Fruit fly (Drosophila melanogaster) whole organism, embryonic: ENCODE results near the gene beag.

Experiments used
- Antp ChIP-seq: fragments of 200-800 bp; sonication (Bioruptor generic); optimal IDR thresholded peaks from 3 replicates; lab custom pipeline; 2016; ENCODE audit warnings: missing biosample characterization, missing genetic modification characterization
- Bgb ChIP-seq: fragments of 200-800 bp; sonication (Bioruptor generic); IDR thresholded peaks from 2 replicates; pipeline ENCODE4 v1.3.6; 2022; ENCODE audit warnings: missing biosample characterization, missing genetic modification characterization; ENCODE audit not compliant: partially characterized antibody
- CG10147 ChIP-seq: fragments of 200-800 bp; sonication (Bioruptor generic); optimal IDR thresholded peaks from 2 replicates; lab custom pipeline; 2019; ENCODE audit warnings: missing biosample characterization, mild to moderate bottlenecking, missing genetic modification characterization, moderate library complexity
- CG11093 ChIP-seq: fragments of 200-800 bp; sonication (Bioruptor generic); IDR thresholded peaks from 3 replicates; pipeline ENCODE4 v1.3.6; 2022; ENCODE audit warnings: missing biosample characterization, missing genetic modification characterization
- CG14441 ChIP-seq: fragments of 200-800 bp; sonication (Bioruptor generic); IDR thresholded peaks from 2 replicates; pipeline ENCODE4 v1.3.6; 2022; ENCODE audit warnings: missing biosample characterization, missing genetic modification characterization
- CG15269 ChIP-seq: fragments of 200-800 bp; sonication (Bioruptor generic); optimal IDR thresholded peaks from 2 replicates; lab custom pipeline; 2018; ENCODE audit warnings: missing biosample characterization, mild to moderate bottlenecking, missing genetic modification characterization, moderate library complexity
- CG1529 ChIP-seq: fragments of 200-800 bp; sonication (Bioruptor generic); optimal IDR thresholded peaks from 3 replicates; lab custom pipeline; 2018; ENCODE audit warnings: missing biosample characterization, missing genetic modification characterization
- CG18619 ChIP-seq: fragments of 200-800 bp; sonication (Bioruptor generic); optimal IDR thresholded peaks from 3 replicates; lab custom pipeline; 2017; ENCODE audit warnings: missing biosample characterization, mild to moderate bottlenecking, missing genetic modification characterization
- CG2129 ChIP-seq: fragments of 200-800 bp; sonication (Bioruptor generic); IDR thresholded peaks from 2 replicates; pipeline ENCODE4 v1.3.6; 2022; ENCODE audit warnings: missing biosample characterization, missing genetic modification characterization; ENCODE audit not compliant: partially characterized antibody
- CG33213 ChIP-seq: fragments of 200-800 bp; sonication (Bioruptor generic); optimal IDR thresholded peaks from 3 replicates; lab custom pipeline; 2016; ENCODE audit warnings: missing biosample characterization, missing genetic modification characterization
- CG3838 ChIP-seq: fragments of 200-800 bp; sonication (Bioruptor generic); optimal IDR thresholded peaks from 3 replicates; lab custom pipeline; 2016; ENCODE audit warnings: missing biosample characterization, missing genetic modification characterization
- CG3847 ChIP-seq: fragments of 200-800 bp; sonication (Bioruptor generic); IDR thresholded peaks from 2 replicates; pipeline ENCODE4 v1.3.6; 2022; ENCODE audit warnings: missing biosample characterization, missing genetic modification characterization
- CG4854 ChIP-seq: fragments of 200-800 bp; sonication (Bioruptor generic); optimal IDR thresholded peaks from 2 replicates; lab custom pipeline; 2016; ENCODE audit warnings: missing biosample characterization, missing genetic modification characterization, inconsistent platforms
- CG6254 ChIP-seq: fragments of 200-800 bp; sonication (Bioruptor generic); optimal IDR thresholded peaks from 3 replicates; lab custom pipeline; 2017; ENCODE audit warnings: mild to moderate bottlenecking, missing biosample characterization, missing genetic modification reagents, missing genetic modification characterization
- CG6654 ChIP-seq: fragments of 200-800 bp; sonication (Bioruptor generic); optimal IDR thresholded peaks from 2 replicates; lab custom pipeline; 2017; ENCODE audit warnings: missing biosample characterization, mild to moderate bottlenecking, missing genetic modification characterization
- CG6683 ChIP-seq: fragments of 200-800 bp; sonication (Bioruptor generic); optimal IDR thresholded peaks from 2 replicates; lab custom pipeline; 2017; ENCODE audit warnings: missing biosample characterization, mild to moderate bottlenecking, missing genetic modification characterization, missing genetic modification reagents
- CG7556 ChIP-seq: fragments of 200-800 bp; sonication (Bioruptor generic); optimal IDR thresholded peaks from 2 replicates; lab custom pipeline; 2017; ENCODE audit warnings: missing biosample characterization, mild to moderate bottlenecking, missing genetic modification characterization
- CG9437 ChIP-seq: fragments of 200-800 bp; sonication (Bioruptor generic); optimal IDR thresholded peaks from 2 replicates; lab custom pipeline; 2018; ENCODE audit warnings: missing biosample characterization, mild to moderate bottlenecking, missing genetic modification characterization
- CHES-1-like ChIP-seq: fragments of 200-800 bp; sonication (Bioruptor generic); optimal IDR thresholded peaks from 2 replicates; lab custom pipeline; 2016; ENCODE audit warnings: missing biosample characterization, missing genetic modification characterization
- Camta ChIP-seq: fragments of 200-800 bp; sonication (Bioruptor generic); optimal IDR thresholded peaks from 2 replicates; lab custom pipeline; 2016; ENCODE audit warnings: missing biosample characterization, missing genetic modification characterization
- CkIIα-i1 ChIP-seq: fragments of 200-800 bp; sonication (Bioruptor generic); IDR thresholded peaks from 2 replicates; pipeline ENCODE4 v1.3.6; 2022; ENCODE audit warnings: missing biosample characterization, missing genetic modification characterization
- Dbx ChIP-seq: fragments of 200-800 bp; sonication (Bioruptor generic); IDR thresholded peaks from 3 replicates; pipeline ENCODE4 v1.3.6; 2022; ENCODE audit warnings: missing biosample characterization, missing genetic modification characterization
- Dp ChIP-seq: fragments of 200-800 bp; sonication (Bioruptor generic); optimal IDR thresholded peaks from 2 replicates; lab custom pipeline; 2018; ENCODE audit warnings: missing biosample characterization, mild to moderate bottlenecking, missing genetic modification characterization, moderate library complexity
- HHEX ChIP-seq: fragments of 200-800 bp; sonication (Bioruptor generic); optimal IDR thresholded peaks from 3 replicates; lab custom pipeline; 2017; ENCODE audit warnings: missing biosample characterization, mild to moderate bottlenecking, missing genetic modification characterization, missing genetic modification reagents
- HLH4C ChIP-seq: fragments of 200-800 bp; sonication (Bioruptor generic); IDR thresholded peaks from 3 replicates; pipeline ENCODE4 v1.3.6; 2022; ENCODE audit warnings: missing biosample characterization, missing genetic modification characterization; ENCODE audit not compliant: partially characterized antibody
- Kr ChIP-seq: fragments of 200-800 bp; sonication (Bioruptor generic); optimal IDR thresholded peaks from 2 replicates; lab custom pipeline; 2017; ENCODE audit warnings: missing biosample characterization, mild to moderate bottlenecking, missing genetic modification characterization
- Mes4 ChIP-seq: fragments of 200-800 bp; sonication (Bioruptor generic); optimal IDR thresholded peaks from 2 replicates; lab custom pipeline; 2016; ENCODE audit warnings: missing biosample characterization, missing genetic modification characterization
- Myb ChIP-seq: fragments of 200-800 bp; sonication (Bioruptor generic); optimal IDR thresholded peaks from 2 replicates; lab custom pipeline; 2016; ENCODE audit warnings: missing biosample characterization, missing genetic modification characterization
- NFAT ChIP-seq: fragments of 200-800 bp; sonication (Bioruptor generic); IDR thresholded peaks from 2 replicates; pipeline ENCODE4 v1.3.6; 2022; ENCODE audit warnings: missing biosample characterization, missing genetic modification characterization
- NK7.1 ChIP-seq: fragments of 200-800 bp; sonication (Bioruptor generic); optimal IDR thresholded peaks from 3 replicates; lab custom pipeline; 2016; ENCODE audit warnings: missing biosample characterization, missing genetic modification characterization
- Oli ChIP-seq: fragments of 200-800 bp; sonication (Bioruptor generic); optimal IDR thresholded peaks from 2 replicates; lab custom pipeline; 2018; ENCODE audit warnings: missing biosample characterization, mild to moderate bottlenecking, missing genetic modification characterization, moderate library complexity
- Ptx1 ChIP-seq: fragments of 200-800 bp; sonication (Bioruptor generic); IDR thresholded peaks from 2 replicates; pipeline ENCODE4 v1.3.6; 2022; ENCODE audit warnings: missing biosample characterization, missing genetic modification characterization
- Rfx ChIP-seq: fragments of 200-800 bp; sonication (Bioruptor generic); IDR thresholded peaks from 2 replicates; pipeline ENCODE4 v1.3.6; 2022; ENCODE audit warnings: missing biosample characterization, missing genetic modification characterization
- Sox102F ChIP-seq: fragments of 200-800 bp; sonication (Bioruptor generic); optimal IDR thresholded peaks from 2 replicates; lab custom pipeline; 2018; ENCODE audit warnings: missing biosample characterization, mild to moderate bottlenecking, missing genetic modification characterization, moderate library complexity
- Spps ChIP-seq: fragments of 200-800 bp; sonication (Bioruptor generic); optimal IDR thresholded peaks from 2 replicates; lab custom pipeline; 2018; ENCODE audit warnings: missing biosample characterization, mild to moderate bottlenecking, missing genetic modification characterization
- bsh ChIP-seq, 2 experiments: fragments of 200-800 bp; sonication (Bioruptor generic); optimal IDR thresholded peaks; 2 replicates each; lab custom pipeline; 2017 to 2018; ENCODE audit warnings: mild to moderate bottlenecking in 2 of 2, missing biosample characterization in 2 of 2, missing genetic modification characterization in 2 of 2, moderate library complexity in 1 of 2
- btn ChIP-seq: fragments of 200-800 bp; sonication (Bioruptor generic); optimal IDR thresholded peaks from 2 replicates; lab custom pipeline; 2016; ENCODE audit warnings: missing biosample characterization, missing genetic modification characterization
- chinmo ChIP-seq: fragments of 200-800 bp; sonication (Bioruptor generic); IDR thresholded peaks from 4 replicates; pipeline ENCODE4 v1.3.6; 2022; ENCODE audit warnings: missing biosample characterization, missing genetic modification characterization; ENCODE audit not compliant: partially characterized antibody
- gro ChIP-seq: fragments of 200-800 bp; sonication (Bioruptor generic); optimal IDR thresholded peaks from 2 replicates; lab custom pipeline; 2016; ENCODE audit warnings: missing biosample characterization, missing genetic modification characterization
- jumu ChIP-seq: fragments of 200-800 bp; sonication (Bioruptor generic); optimal IDR thresholded peaks from 3 replicates; lab custom pipeline; 2016; ENCODE audit warnings: missing biosample characterization, missing genetic modification characterization
- lmd ChIP-seq: fragments of 200-800 bp; sonication (Bioruptor generic); IDR thresholded peaks from 2 replicates; pipeline ENCODE4 v1.3.6; 2022; ENCODE audit warnings: missing biosample characterization, missing genetic modification characterization
- mld ChIP-seq: fragments of 200-800 bp; sonication (Bioruptor generic); IDR thresholded peaks from 3 replicates; pipeline ENCODE4 v1.3.6; 2022; ENCODE audit warnings: missing biosample characterization, missing genetic modification characterization; ENCODE audit not compliant: partially characterized antibody
- phol ChIP-seq: fragments of 200-800 bp; sonication (Bioruptor generic); optimal IDR thresholded peaks from 3 replicates; lab custom pipeline; 2018; ENCODE audit warnings: missing biosample characterization, mild to moderate bottlenecking, missing genetic modification characterization, moderate library complexity
- psq ChIP-seq: fragments of 200-800 bp; sonication (Bioruptor generic); optimal IDR thresholded peaks from 2 replicates; lab custom pipeline; 2017; ENCODE audit warnings: missing biosample characterization, missing genetic modification characterization
- rib ChIP-seq: fragments of 200-800 bp; sonication (Bioruptor generic); IDR thresholded peaks from 2 replicates; pipeline ENCODE4 v1.3.6; 2022; ENCODE audit warnings: missing biosample characterization, missing genetic modification characterization
- ro ChIP-seq: fragments of 200-800 bp; sonication (Bioruptor generic); IDR thresholded peaks from 2 replicates; pipeline ENCODE4 v1.3.6; 2022; ENCODE audit warnings: missing biosample characterization, missing genetic modification characterization
- scrt ChIP-seq: fragments of 200-800 bp; sonication (Bioruptor generic); optimal IDR thresholded peaks from 2 replicates; lab custom pipeline; 2018; ENCODE audit warnings: missing biosample characterization, mild to moderate bottlenecking, missing genetic modification characterization, moderate library complexity
- tap ChIP-seq: fragments of 200-800 bp; optimal IDR thresholded peaks from 3 replicates; lab custom pipeline; 2019; ENCODE audit warnings: missing biosample characterization, mild to moderate bottlenecking, missing genetic modification characterization, moderate library complexity

Gene beag

DNA sequence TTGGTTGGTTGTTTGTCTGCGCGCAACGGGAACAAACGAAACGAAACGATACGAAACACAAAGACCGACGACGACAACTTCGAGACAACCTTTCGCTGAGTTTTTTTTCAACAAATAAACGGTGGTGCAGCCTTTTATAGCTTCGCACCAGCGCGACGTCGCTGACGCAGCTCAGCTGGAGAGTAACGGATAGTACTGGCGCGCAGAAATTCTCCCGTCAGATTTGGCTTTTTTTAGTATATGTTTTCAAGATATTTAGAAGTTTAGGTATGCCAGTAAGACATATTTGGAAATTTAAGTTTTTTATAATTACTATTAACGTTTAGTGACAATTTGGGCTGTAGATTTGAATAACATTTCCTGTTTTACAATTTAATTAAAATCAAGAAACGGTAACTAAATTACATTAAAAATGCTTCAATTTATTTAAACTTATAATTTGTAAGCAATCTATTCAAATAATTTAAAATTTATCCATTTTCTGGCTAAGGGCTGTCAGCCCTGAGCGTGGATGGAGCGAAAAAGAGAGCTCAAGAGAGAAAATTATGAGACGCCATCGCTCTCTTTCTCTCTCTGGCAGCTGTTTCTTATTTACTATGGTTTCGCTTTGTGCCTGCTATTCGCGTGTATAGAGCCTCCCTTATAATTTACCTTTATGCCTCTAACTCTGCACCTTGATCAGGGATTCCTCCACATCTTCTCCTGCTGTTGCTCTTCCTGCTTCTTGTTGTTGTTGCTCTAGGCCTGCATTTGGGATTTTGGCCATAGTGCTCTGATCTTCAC is 31.1 kb downstream of the beag start (continued):
- TF ChIP-seq HLH4C (no peak; the same call in 2 of the 3 replicates), CG3847 (GFP tag; lab: Robert Waterston, UW) (peak; percentile 60; the same call in 1 of the 2 replicates), Camta (GFP tag; lab: Kevin White, UChicago) (peak; percentile 49), CG6654 (GFP tag; lab: Kevin White, UChicago) (peak; percentile 44), CG7556 (GFP tag; lab: Kevin White, UChicago) (peak; percentile 94), CkIIα-i1 (no peak), Oli (tag; lab: Kevin White, UChicago) (peak; percentile 85), CG10147 (peak; percentile 92), Antp (GFP tag; lab: Kevin White, UChicago) (no peak), phol (tag; lab: Kevin White, UChicago) (peak; percentile 87), CG14441 (GFP tag; lab: Robert Waterston, UW) (0 out of 2 replicates have a peak, but pooled peaks have one; percentile 37), CG9437 (GFP tag; lab: Kevin White, UChicago) (peak; percentile 82), CG6254 (GFP tag; lab: Kevin White, UChicago) (peak; percentile 73), CG4854 (peak; percentile 30), Spps (tag; lab: Kevin White, UChicago) (peak; percentile 48), btn (no peak), jumu (GFP tag; lab: Kevin White, UChicago) (peak; percentile 12), bsh (GFP tag; optimal IDR thresholded peaks at IDR 0.05; lab: Kevin White, UChicago) (peak; percentile 60 to 75), CG33213 (peak; percentile 13), Sox102F (GFP tag; lab: Kevin White, UChicago) (peak; percentile 81), mld (GFP tag; lab: Robert Waterston, UW) (no peak), CG1529 (GFP tag; lab: Kevin White, UChicago) (peak; percentile 74), Dp (peak; percentile 28), Rfx (GFP tag; lab: Robert Waterston, UW) (peak; percentile 70), lmd (GFP tag; lab: Robert Waterston, UW) (peak; percentile 68), scrt (GFP tag; lab: Kevin White, UChicago) (peak; percentile 82), gro (GFP tag; lab: Kevin White, UChicago) (no peak), ro (no peak), HHEX (peak; percentile 77), Bgb (peak; percentile 50; the same call in 1 of the 2 replicates), chinmo (peak; percentile 62; the same call in 1 of the 4 replicates), CG6683 (GFP tag; lab: Kevin White, UChicago) (peak; percentile 85), Myb (GFP tag; lab: Kevin White, UChicago) (peak; percentile 72), NFAT (GFP tag; lab: Robert Waterston, UW) (peak; percentile 21; the same call in 1 of the 2 replicates), CHES-1-like (GFP tag; lab: Kevin White, UChicago) (no peak), NK7.1 (GFP tag; lab: Kevin White, UChicago) (no peak), CG11093 (GFP tag; lab: Robert Waterston, UW) (no peak), CG2129 (GFP tag; lab: Robert Waterston, UW) (no peak), Dbx (GFP tag; lab: Robert Waterston, UW) (peak; percentile 68), CG18619 (GFP tag; lab: Kevin White, UChicago) (peak; percentile 83), Kr (GFP tag; lab: Kevin White, UChicago) (peak; percentile 50), CG3838 (peak; percentile 39), Ptx1 (GFP tag; lab: Robert Waterston, UW) (peak; percentile 71), CG15269 (peak; percentile 89), Mes4 (GFP tag; lab: Kevin White, UChicago) (peak; percentile 50), rib (GFP tag; lab: Robert Waterston, UW) (peak; percentile 29; the same call in 1 of the 2 replicates), tap (tag; lab: Kevin White, UChicago) (peak; percentile 79), psq (GFP tag; lab: Kevin White, UChicago) (peak; percentile 55)
